Worm (Caenorhabditis elegans): Measurements from ENCODE around the gene T15B7.14.

T15B7.14 gene

ce11 chrV:6870004-6870403, 34.9 kb upstream of the T15B7.14 start, which contains the start of gene frpr-18:
frpr-18 (plus strand) TSS chrV:6870304.
- no peak for TF ChIP-seq ref-1 (GFP tag; conservative IDR thresholded peaks at IDR 0.05)
- TF ChIP-seq ztf-29 (GFP tag; IDR thresholded peaks at IDR 0.05): no peak
- no peak for TF ChIP-seq flt-1 (GFP tag; IDR thresholded peaks at IDR 0.05)
- no peak for TF ChIP-seq tab-1 (GFP tag; IDR thresholded peaks at IDR 0.05)
- no peak for TF ChIP-seq ztf-23 (GFP tag; IDR thresholded peaks at IDR 0.05)
- TF ChIP-seq cog-1 (tag; optimal IDR thresholded peaks at IDR 0.05): no peak
- TF ChIP-seq med-1 (GFP tag; optimal IDR thresholded peaks at IDR 0.05; ENCODE audit: insufficient read depth): no peak
- TF ChIP-seq klf-2 (GFP tag; conservative IDR thresholded peaks at IDR 0.05): no peak
- TF ChIP-seq T22C8.4 (GFP tag; IDR thresholded peaks at IDR 0.05): no peak

- TF ChIP-seq med-1 (GFP tag; optimal IDR thresholded peaks at IDR 0.05; ENCODE audit: insufficient read depth) (no peak), ref-1 (GFP tag; conservative IDR thresholded peaks at IDR 0.05) (no peak), flt-1 (GFP tag; IDR thresholded peaks at IDR 0.05) (no peak), T22C8.4 (GFP tag; IDR thresholded peaks at IDR 0.05) (no peak), tab-1 (GFP tag; IDR thresholded peaks at IDR 0.05) (no peak), cog-1 (tag; optimal IDR thresholded peaks at IDR 0.05) (no peak), klf-2 (GFP tag; conservative IDR thresholded peaks at IDR 0.05) (no peak), ztf-29 (GFP tag; IDR thresholded peaks at IDR 0.05) (no peak), ztf-23 (GFP tag; IDR thresholded peaks at IDR 0.05) (no peak)
Observed at ce11 chrV:6854711-6855110, 19.6 kb upstream of the T15B7.14 start, which contains the start of gene gpa-10. gpa-10 (minus strand) TSS chrV:6854811.

- no peak for TF ChIP-seq ref-1 (GFP tag; conservative IDR thresholded peaks at IDR 0.05)
- no peak for TF ChIP-seq ztf-23 (GFP tag; IDR thresholded peaks at IDR 0.05)
- TF ChIP-seq ztf-29 (GFP tag; IDR thresholded peaks at IDR 0.05): no peak
- no peak for TF ChIP-seq cog-1 (tag; optimal IDR thresholded peaks at IDR 0.05)
Observed at ce11 chrV:6846507-6846906, 11.4 kb upstream of the T15B7.14 start, which contains the start of gene lgc-54. lgc-54 (minus strand) TSS chrV:6846607.

- no peak for TF ChIP-seq T22C8.4 (GFP tag; IDR thresholded peaks at IDR 0.05)
- no peak for TF ChIP-seq ztf-29 (GFP tag; IDR thresholded peaks at IDR 0.05)
- no peak for TF ChIP-seq ztf-23 (GFP tag; IDR thresholded peaks at IDR 0.05)
- no peak for TF ChIP-seq tab-1 (GFP tag; IDR thresholded peaks at IDR 0.05)
- no peak for TF ChIP-seq cog-1 (tag; optimal IDR thresholded peaks at IDR 0.05)
- no peak for TF ChIP-seq klf-2 (GFP tag; conservative IDR thresholded peaks at IDR 0.05)
- TF ChIP-seq ref-1 (GFP tag; conservative IDR thresholded peaks at IDR 0.05): no peak
- no peak for TF ChIP-seq flt-1 (GFP tag; IDR thresholded peaks at IDR 0.05)
- no peak for TF ChIP-seq med-1 (GFP tag; optimal IDR thresholded peaks at IDR 0.05; ENCODE audit: insufficient read depth)
Observed at ce11 chrV:6842437-6842836, 7.3 kb upstream of the T15B7.14 start, which contains the start of gene T15B7.1. T15B7.1 (plus strand) TSS chrV:6842737.

ce11 chrV:6839008-6839407, 3.9 kb upstream of the T15B7.14 start, which contains the start of gene hpo-8:
hpo-8 (plus strand) TSS chrV:6839289.
- TF ChIP-seq klf-2 (GFP tag; conservative IDR thresholded peaks at IDR 0.05): no peak
- no peak for TF ChIP-seq ztf-29 (GFP tag; IDR thresholded peaks at IDR 0.05)
- TF ChIP-seq flt-1 (GFP tag; IDR thresholded peaks at IDR 0.05): no peak
- no peak for TF ChIP-seq T22C8.4 (GFP tag; IDR thresholded peaks at IDR 0.05)
- no peak for TF ChIP-seq tab-1 (GFP tag; IDR thresholded peaks at IDR 0.05)
- no peak for TF ChIP-seq cog-1 (tag; optimal IDR thresholded peaks at IDR 0.05)
- no peak for TF ChIP-seq ref-1 (GFP tag; conservative IDR thresholded peaks at IDR 0.05)

ce11 chrV:6838599-6838998, 3.5 kb upstream of the T15B7.14 start, which contains the start of gene T15B7.15:
T15B7.15 (minus strand) TSS chrV:6838665.
- TF ChIP-seq klf-2 (GFP tag; conservative IDR thresholded peaks at IDR 0.05) (no peak), med-1 (GFP tag; optimal IDR thresholded peaks at IDR 0.05; ENCODE audit: insufficient read depth) (no peak), ref-1 (GFP tag; conservative IDR thresholded peaks at IDR 0.05) (no peak), ztf-29 (GFP tag; IDR thresholded peaks at IDR 0.05) (no peak), ztf-23 (GFP tag; IDR thresholded peaks at IDR 0.05) (no peak), tab-1 (GFP tag; IDR thresholded peaks at IDR 0.05) (no peak), T22C8.4 (GFP tag; IDR thresholded peaks at IDR 0.05) (no peak), flt-1 (GFP tag; IDR thresholded peaks at IDR 0.05) (no peak), cog-1 (tag; optimal IDR thresholded peaks at IDR 0.05) (no peak)

ce11 chrV:6836036-6836435, 894 bp upstream of the T15B7.14 start:
- TF ChIP-seq ztf-29 (GFP tag; IDR thresholded peaks at IDR 0.05) (no peak), ref-1 (GFP tag; conservative IDR thresholded peaks at IDR 0.05) (no peak), cog-1 (tag; optimal IDR thresholded peaks at IDR 0.05) (no peak), flt-1 (GFP tag; IDR thresholded peaks at IDR 0.05) (no peak), klf-2 (GFP tag; conservative IDR thresholded peaks at IDR 0.05) (no peak), med-1 (GFP tag; optimal IDR thresholded peaks at IDR 0.05; ENCODE audit: insufficient read depth) (no peak), tab-1 (GFP tag; IDR thresholded peaks at IDR 0.05) (no peak), T22C8.4 (GFP tag; IDR thresholded peaks at IDR 0.05) (no peak), ztf-23 (GFP tag; IDR thresholded peaks at IDR 0.05) (no peak)

ce11 chrV:6831539-6831938, 3.6 kb downstream of the T15B7.14 start:
- TF ChIP-seq ztf-23 (GFP tag; IDR thresholded peaks at IDR 0.05) (no peak), cog-1 (tag; optimal IDR thresholded peaks at IDR 0.05) (no peak), klf-2 (GFP tag; conservative IDR thresholded peaks at IDR 0.05) (no peak), flt-1 (GFP tag; IDR thresholded peaks at IDR 0.05) (no peak), med-1 (GFP tag; optimal IDR thresholded peaks at IDR 0.05; ENCODE audit: insufficient read depth) (no peak), T22C8.4 (GFP tag; IDR thresholded peaks at IDR 0.05) (no peak), ref-1 (GFP tag; conservative IDR thresholded peaks at IDR 0.05) (no peak), ztf-29 (GFP tag; IDR thresholded peaks at IDR 0.05) (no peak), tab-1 (GFP tag; IDR thresholded peaks at IDR 0.05) (no peak)

ce11 chrV:6830755-6831227, 4.4 kb downstream of the T15B7.14 start, which contains the start of gene col-142:
col-142 (plus strand) TSS chrV:6831177.
- no peak for TF ChIP-seq ztf-23 (GFP tag; IDR thresholded peaks at IDR 0.05)
- TF ChIP-seq med-1 (GFP tag; optimal IDR thresholded peaks at IDR 0.05; ENCODE audit: insufficient read depth): no peak
- TF ChIP-seq flt-1 (GFP tag; IDR thresholded peaks at IDR 0.05): no peak
- TF ChIP-seq T22C8.4 (GFP tag; IDR thresholded peaks at IDR 0.05): no peak
- no peak for TF ChIP-seq ztf-29 (GFP tag; IDR thresholded peaks at IDR 0.05)

ce11 chrV:6830075-6830474, 5.1 kb downstream of the T15B7.14 start:
- TF ChIP-seq ztf-29 (GFP tag; IDR thresholded peaks at IDR 0.05) (no peak), ref-1 (GFP tag; conservative IDR thresholded peaks at IDR 0.05) (no peak), med-1 (GFP tag; optimal IDR thresholded peaks at IDR 0.05; ENCODE audit: insufficient read depth) (no peak), ztf-23 (GFP tag; IDR thresholded peaks at IDR 0.05) (no peak), T22C8.4 (GFP tag; IDR thresholded peaks at IDR 0.05) (no peak), flt-1 (GFP tag; IDR thresholded peaks at IDR 0.05) (no peak), klf-2 (GFP tag; conservative IDR thresholded peaks at IDR 0.05) (no peak), cog-1 (tag; optimal IDR thresholded peaks at IDR 0.05) (no peak), tab-1 (GFP tag; IDR thresholded peaks at IDR 0.05) (no peak)

All from whole organism, midembryonic.